Worm (Caenorhabditis elegans): Measurements from ENCODE around the gene srb-1.

srb-1 gene

ce11 chrII:5174370-5174769, 3.5 kb upstream of the srb-1 start, which contains the start of gene C27D6.3:
Gene C27D6.3 (minus strand): TSS chrII:5174470.
- TF ChIP-seq nfya-1 (tag; optimal IDR thresholded peaks at IDR 0.05) (no peak), ceh-30 (tag; optimal IDR thresholded peaks at IDR 0.05) (no peak), dmd-4 (tag; optimal IDR thresholded peaks at IDR 0.05; ENCODE audit: borderline replicate concordance) (no peak), ceh-14 (tag; optimal IDR thresholded peaks at IDR 0.05) (no peak), ets-4 (tag; optimal IDR thresholded peaks at IDR 0.05) (no peak), Y22D7AL.16 (tag; optimal IDR thresholded peaks at IDR 0.05) (no peak), unc-42 (tag; optimal IDR thresholded peaks at IDR 0.05) (no peak), ceh-34 (tag; optimal IDR thresholded peaks at IDR 0.05) (no peak), nhr-11 (tag; optimal IDR thresholded peaks at IDR 0.05) (no peak), C38D4.7 (GFP tag; optimal IDR thresholded peaks at IDR 0.05) (no peak), che-1 (tag; optimal IDR thresholded peaks at IDR 0.05) (no peak), F13H6.1 (tag; optimal IDR thresholded peaks at IDR 0.05) (no peak), odd-2 (tag; optimal IDR thresholded peaks at IDR 0.05) (no peak), ceh-48 (tag; optimal IDR thresholded peaks at IDR 0.05) (no peak), gmeb-2 (tag; optimal IDR thresholded peaks at IDR 0.05) (no peak), hlh-15 (tag; optimal IDR thresholded peaks at IDR 0.05) (no peak), elt-2 (tag; optimal IDR thresholded peaks at IDR 0.05) (no peak), sox-2 (GFP tag; IDR thresholded peaks at IDR 0.05) (no peak), zip-5 (tag; optimal IDR thresholded peaks at IDR 0.05) (no peak)

DNA sequence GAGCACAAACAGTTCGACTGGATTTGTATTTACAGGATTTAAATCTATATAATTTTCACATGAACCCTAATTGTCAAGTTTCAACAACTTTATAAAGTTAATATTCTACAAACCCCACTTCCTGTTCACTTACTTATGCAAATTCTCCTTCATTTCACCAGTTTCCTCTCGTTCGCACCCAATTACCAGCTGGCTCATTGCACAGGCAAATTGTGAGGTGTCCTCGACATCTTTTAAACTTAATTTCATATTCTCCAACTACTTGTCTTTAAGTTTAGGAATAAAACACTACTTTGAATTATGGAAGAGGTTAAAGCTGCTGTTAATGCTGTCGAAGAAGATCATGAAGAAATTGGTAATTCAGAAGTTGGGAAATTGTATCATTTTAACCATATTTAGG, 1.6 kb upstream of the srb-1 start, which contains the start of gene C27D6.1:
Gene C27D6.1 (plus strand): TSS at position 301 of the 400 bp plus-strand sequence.
- TF ChIP-seq dve-1 (tag; optimal IDR thresholded peaks at IDR 0.05) = no peak
- no peak for TF ChIP-seq elt-4 (tag; optimal IDR thresholded peaks at IDR 0.05)
- TF ChIP-seq ttx-3 (tag; optimal IDR thresholded peaks at IDR 0.05) = no peak
- TF ChIP-seq C38D4.7 (GFP tag; optimal IDR thresholded peaks at IDR 0.05) = no peak
- no peak for TF ChIP-seq ets-4 (tag; optimal IDR thresholded peaks at IDR 0.05)
- TF ChIP-seq K02D7.2 (tag; optimal IDR thresholded peaks at IDR 0.05) = no peak
- TF ChIP-seq hlh-15 (tag; optimal IDR thresholded peaks at IDR 0.05) = no peak
- TF ChIP-seq unc-42 (tag; optimal IDR thresholded peaks at IDR 0.05) = no peak
- TF ChIP-seq hlh-6 (tag; optimal IDR thresholded peaks at IDR 0.05) = no peak
- no peak for TF ChIP-seq pax-1 (tag; optimal IDR thresholded peaks at IDR 0.05)
- no peak for TF ChIP-seq hlh-8 (tag; optimal IDR thresholded peaks at IDR 0.05)
- TF ChIP-seq tbx-2 (tag; optimal IDR thresholded peaks at IDR 0.05) = no peak
- no peak for TF ChIP-seq unc-86 (tag; optimal IDR thresholded peaks at IDR 0.05)
- TF ChIP-seq syd-9 (tag; optimal IDR thresholded peaks at IDR 0.05) = no peak
- TF ChIP-seq pha-2 (tag; optimal IDR thresholded peaks at IDR 0.05) = no peak
- no peak for TF ChIP-seq che-1 (tag; optimal IDR thresholded peaks at IDR 0.05)
- no peak for TF ChIP-seq ceh-22 (tag; optimal IDR thresholded peaks at IDR 0.05)
- no peak for TF ChIP-seq ceh-31 (tag; optimal IDR thresholded peaks at IDR 0.05)
- TF ChIP-seq pag-3 (tag; optimal IDR thresholded peaks at IDR 0.05; ENCODE audit: borderline replicate concordance) = no peak

DNA sequence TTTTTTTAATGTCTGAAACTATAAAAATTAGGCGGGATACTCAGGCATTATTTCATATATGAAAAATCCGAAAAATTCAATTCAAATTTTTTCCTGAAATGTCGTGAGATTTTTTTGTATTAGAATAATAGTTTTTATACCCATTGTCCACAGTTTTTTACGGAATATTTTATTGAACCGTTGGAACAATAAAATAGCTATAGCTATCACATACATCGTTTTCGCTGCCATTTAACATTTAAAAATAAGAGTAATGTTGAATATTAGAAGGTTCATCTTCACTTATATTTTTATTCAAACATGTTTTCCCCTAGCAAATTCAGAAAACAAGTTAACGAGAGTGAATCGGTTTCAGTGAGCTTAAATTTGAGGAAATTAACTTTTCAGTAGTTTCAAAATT, 778 bp upstream of the srb-1 start, which contains the start of gene C27D6.15:
Gene C27D6.15 (plus strand): TSS at position 301 of the 400 bp plus-strand sequence.
- TF ChIP-seq ceh-45 (GFP tag; IDR thresholded peaks at IDR 0.05) (no peak), rnt-1 (tag; optimal IDR thresholded peaks at IDR 0.05) (no peak), ceh-24 (tag; optimal IDR thresholded peaks at IDR 0.05) (no peak), dve-1 (tag; optimal IDR thresholded peaks at IDR 0.05) (no peak), fax-1 (tag; optimal IDR thresholded peaks at IDR 0.05) (no peak), ama-1 (optimal IDR thresholded peaks at IDR 0.05) (no peak), syd-9 (tag; optimal IDR thresholded peaks at IDR 0.05) (no peak), sox-4 (tag; optimal IDR thresholded peaks at IDR 0.05) (no peak), ceh-19 (GFP tag; optimal IDR thresholded peaks at IDR 0.05) (no peak), madf-2 (tag; optimal IDR thresholded peaks at IDR 0.05) (no peak), ceh-9 (tag; optimal IDR thresholded peaks at IDR 0.05) (no peak), pax-1 (tag; optimal IDR thresholded peaks at IDR 0.05) (no peak), tbx-2 (tag; optimal IDR thresholded peaks at IDR 0.05) (no peak), F13H6.1 (tag; optimal IDR thresholded peaks at IDR 0.05) (no peak), hlh-6 (tag; optimal IDR thresholded peaks at IDR 0.05) (no peak), elt-4 (tag; optimal IDR thresholded peaks at IDR 0.05) (no peak), ceh-48 (tag; optimal IDR thresholded peaks at IDR 0.05) (no peak), nfya-1 (tag; optimal IDR thresholded peaks at IDR 0.05) (no peak), ttx-3 (tag; optimal IDR thresholded peaks at IDR 0.05) (no peak)
